Worm (Caenorhabditis elegans) whole organism, late embryonic: ENCODE measurements around the gene K09F5.6.

Source experiments
- C08G9.2 ChIP-seq: sonication (generic microtip); optimal IDR thresholded peaks from 2 replicates; lab custom pipeline; 2016; ENCODE audit warnings: mild to moderate bottlenecking, missing genetic modification characterization, moderate library complexity, missing compliant biosample characterization
- C38D4.7 ChIP-seq: fragments of 200-800 bp; sonication (Bioruptor generic); optimal IDR thresholded peaks from 2 replicates; lab custom pipeline; 2018; ENCODE audit warnings: mild to moderate bottlenecking, missing genetic modification characterization, moderate library complexity, missing compliant biosample characterization
- F13H6.1 ChIP-seq: sonication (generic microtip); optimal IDR thresholded peaks from 2 replicates; lab custom pipeline; 2016; ENCODE audit warnings: missing genetic modification characterization, missing compliant biosample characterization
- K02D7.2 ChIP-seq: sonication (generic microtip); optimal IDR thresholded peaks from 2 replicates; lab custom pipeline; 2017; ENCODE audit warnings: mild to moderate bottlenecking, missing genetic modification characterization, missing compliant biosample characterization
- ahr-1 ChIP-seq: sonication (generic microtip); optimal IDR thresholded peaks from 2 replicates; lab custom pipeline; 2016; ENCODE audit warnings: missing genetic modification characterization, missing compliant biosample characterization
- ama-1 ChIP-seq: fragments of 150-350 bp; optimal IDR thresholded peaks from 2 replicates; lab custom pipeline; 2014
- ceh-14 ChIP-seq: sonication (generic microtip); optimal IDR thresholded peaks from 2 replicates; lab custom pipeline; 2016; ENCODE audit warnings: missing genotype, missing genetic modification characterization, missing compliant biosample characterization
- ceh-19 ChIP-seq: fragments of 200-800 bp; sonication (Bioruptor generic); optimal IDR thresholded peaks from 2 replicates; lab custom pipeline; 2018; ENCODE audit warnings: mild to moderate bottlenecking, missing genetic modification characterization, missing compliant biosample characterization
- ceh-2 ChIP-seq: sonication (generic microtip); optimal IDR thresholded peaks from 2 replicates; lab custom pipeline; 2016; ENCODE audit warnings: missing genotype, missing genetic modification characterization, missing compliant biosample characterization
- ceh-24 ChIP-seq: sonication (generic microtip); optimal IDR thresholded peaks from 2 replicates; lab custom pipeline; 2016; ENCODE audit warnings: mild to moderate bottlenecking, missing genetic modification characterization, missing compliant biosample characterization
- ceh-31 ChIP-seq: sonication (generic microtip); optimal IDR thresholded peaks from 2 replicates; lab custom pipeline; 2016; ENCODE audit warnings: missing genetic modification characterization, missing compliant biosample characterization
- ceh-48 ChIP-seq: sonication (generic microtip); optimal IDR thresholded peaks from 2 replicates; lab custom pipeline; 2016; ENCODE audit warnings: missing genetic modification characterization, inconsistent platforms, missing compliant biosample characterization
- ceh-9 ChIP-seq: sonication (generic microtip); optimal IDR thresholded peaks from 2 replicates; lab custom pipeline; 2016; ENCODE audit warnings: mild to moderate bottlenecking, missing genetic modification characterization, inconsistent platforms, missing compliant biosample characterization
- dmd-4 ChIP-seq: sonication (generic microtip); optimal IDR thresholded peaks from 2 replicates; lab custom pipeline; 2016; ENCODE audit warnings: borderline replicate concordance, missing genetic modification characterization, missing compliant biosample characterization
- elt-2 ChIP-seq: sonication (generic microtip); optimal IDR thresholded peaks from 2 replicates; lab custom pipeline; 2016; ENCODE audit warnings: missing genetic modification reagents, missing genetic modification characterization, missing compliant biosample characterization
- ets-4 ChIP-seq: sonication (generic microtip); optimal IDR thresholded peaks from 2 replicates; lab custom pipeline; 2016; ENCODE audit warnings: missing genetic modification characterization, missing compliant biosample characterization
- fkh-6 ChIP-seq: sonication (generic microtip); optimal IDR thresholded peaks from 2 replicates; lab custom pipeline; 2016; ENCODE audit warnings: missing genetic modification characterization, missing compliant biosample characterization
- hlh-13 ChIP-seq: fragments of 200-800 bp; sonication (Bioruptor generic); optimal IDR thresholded peaks from 2 replicates; lab custom pipeline; 2018; ENCODE audit warnings: mild to moderate bottlenecking, missing genetic modification characterization, missing compliant biosample characterization
- lim-6 ChIP-seq: sonication (generic microtip); optimal IDR thresholded peaks from 2 replicates; lab custom pipeline; 2016; ENCODE audit warnings: missing genetic modification characterization, missing compliant biosample characterization
- lin-11 ChIP-seq: fragments of 200-800 bp; sonication (Bioruptor generic); optimal IDR thresholded peaks from 2 replicates; lab custom pipeline; 2018; ENCODE audit warnings: mild to moderate bottlenecking, missing genetic modification characterization, missing compliant biosample characterization
- madf-2 ChIP-seq: sonication (generic microtip); optimal IDR thresholded peaks from 2 replicates; lab custom pipeline; 2017; ENCODE audit warnings: missing genetic modification characterization, missing compliant biosample characterization
- mec-3 ChIP-seq: sonication (generic microtip); optimal IDR thresholded peaks from 2 replicates; lab custom pipeline; 2016; ENCODE audit warnings: borderline replicate concordance, missing genetic modification characterization, missing compliant biosample characterization
- nfya-1 ChIP-seq: sonication (generic microtip); optimal IDR thresholded peaks from 2 replicates; lab custom pipeline; 2017; ENCODE audit warnings: missing genetic modification characterization, mild to moderate bottlenecking, missing compliant biosample characterization, antibody characterized with exemption, moderate library complexity
- nhr-232 ChIP-seq: sonication (generic microtip); optimal IDR thresholded peaks from 2 replicates; lab custom pipeline; 2016; ENCODE audit warnings: missing genetic modification characterization, missing compliant biosample characterization
- npax-4 ChIP-seq: sonication (generic microtip); optimal IDR thresholded peaks from 2 replicates; lab custom pipeline; 2016; ENCODE audit warnings: missing genetic modification characterization, missing compliant biosample characterization
- pag-3 ChIP-seq: sonication (generic microtip); optimal IDR thresholded peaks from 2 replicates; lab custom pipeline; 2016; ENCODE audit warnings: missing compliant biosample characterization, missing genetic modification characterization, borderline replicate concordance
- pax-1 ChIP-seq: fragments of 150-350 bp; optimal IDR thresholded peaks from 2 replicates; lab custom pipeline; 2014; ENCODE audit warnings: missing biosample characterization, missing genetic modification characterization
- pha-4 ChIP-seq: fragments of 150-350 bp; optimal IDR thresholded peaks from 2 replicates; lab custom pipeline; 2018; ENCODE audit warnings: missing biosample characterization, missing genetic modification reagents, missing genetic modification characterization
- sdc-2 ChIP-seq: sonication (generic microtip); optimal IDR thresholded peaks from 2 replicates; lab custom pipeline; 2016; ENCODE audit warnings: missing genotype, missing genetic modification characterization, missing compliant biosample characterization
- sox-2 ChIP-seq: fragments of 200-800 bp; sonication (Bioruptor generic); IDR thresholded peaks from 2 replicates; pipeline ENCODE4 v1.3.6; 2022; ENCODE audit warnings: missing genetic modification reagents, missing genetic modification characterization, missing compliant biosample characterization
- syd-9 ChIP-seq: sonication (generic microtip); optimal IDR thresholded peaks from 2 replicates; lab custom pipeline; 2016; ENCODE audit warnings: mild to moderate bottlenecking, missing genetic modification characterization, moderate library complexity, missing compliant biosample characterization
- tbx-2 ChIP-seq: sonication (generic microtip); optimal IDR thresholded peaks from 2 replicates; lab custom pipeline; 2016; ENCODE audit warnings: missing genetic modification characterization, missing compliant biosample characterization
- unc-3 ChIP-seq, 2 experiments: fragments of 200-800 bp in 1 of 2; sonication (Bioruptor generic) in 1 of 2; sonication (generic microtip) in 1 of 2; conservative IDR thresholded peaks in 1 of 2; optimal IDR thresholded peaks in 1 of 2; 2 replicates each; pipeline versions ENCODE4 v1.3.6 to Lab custom; 2016 to 2022; ENCODE audit warnings: missing compliant biosample characterization in 2 of 2, missing genetic modification characterization in 2 of 2, missing genetic modification reagents in 1 of 2
- unc-42 ChIP-seq: sonication (generic microtip); optimal IDR thresholded peaks from 2 replicates; lab custom pipeline; 2016; ENCODE audit warnings: missing genotype, missing genetic modification characterization, missing compliant biosample characterization
- unc-55 ChIP-seq: sonication (generic microtip); optimal IDR thresholded peaks from 2 replicates; lab custom pipeline; 2017; ENCODE audit warnings: missing biosample characterization, missing genetic modification reagents, missing genetic modification characterization
- zip-5 ChIP-seq: sonication (generic microtip); optimal IDR thresholded peaks from 2 replicates; lab custom pipeline; 2016; ENCODE audit warnings: missing genetic modification characterization, missing compliant biosample characterization

K09F5.6 gene

ce11 chrX:7689119-7689518 lies 30.0 kb upstream of the K09F5.6 start, which contains the start of gene clik-2 (continued):
- TF ChIP-seq unc-42 (no peak), ceh-24 (tag; lab: Kevin White, UChicago) (no peak), zip-5 (tag; lab: Kevin White, UChicago) (no peak)

- TF ChIP-seq npax-4 (tag; lab: Kevin White, UChicago) (no peak), lim-6 (tag; lab: Kevin White, UChicago) (no peak), zip-5 (tag; lab: Kevin White, UChicago) (no peak), nfya-1 (tag; lab: Kevin White, UChicago) (no peak), syd-9 (tag; lab: Kevin White, UChicago) (no peak), F13H6.1 (tag; lab: Kevin White, UChicago) (no peak), madf-2 (no peak), pax-1 (tag; lab: Kevin White, UChicago) (no peak), hlh-13 (no peak), ceh-31 (tag; lab: Kevin White, UChicago) (no peak), elt-2 (no peak), unc-55 (no peak), ets-4 (tag; lab: Kevin White, UChicago) (no peak), tbx-2 (tag; lab: Kevin White, UChicago) (no peak), ahr-1 (tag; lab: Kevin White, UChicago) (no peak), unc-42 (no peak)
Observed at ce11 chrX:7689570-7689969, 29.5 kb upstream of the K09F5.6 start.

ce11 chrX:7703863-7704262 lies 15.2 kb upstream of the K09F5.6 start:
- TF ChIP-seq mec-3 (no peak), nhr-232 (tag; lab: Kevin White, UChicago) (no peak), syd-9 (tag; lab: Kevin White, UChicago) (no peak), hlh-13 (no peak), unc-3 (GFP tag; conservative IDR thresholded peaks at IDR 0.05; lab: Robert Waterston, UW) (no peak), unc-3 (tag; optimal IDR thresholded peaks at IDR 0.05; lab: Kevin White, UChicago) (no peak), sdc-2 (tag; lab: Kevin White, UChicago) (no peak), sox-2 (GFP tag; lab: Robert Waterston, UW) (no peak)

- TF ChIP-seq fkh-6 (tag; lab: Kevin White, UChicago) (no peak), F13H6.1 (tag; lab: Kevin White, UChicago) (no peak), C08G9.2 (no peak), pag-3 (no peak), unc-42 (no peak), ceh-2 (no peak), lin-11 (no peak), ceh-14 (tag; lab: Kevin White, UChicago) (no peak), pha-4 (tag; lab: Kevin White, UChicago) (no peak), dmd-4 (tag; lab: Kevin White, UChicago) (no peak), C38D4.7 (GFP tag; lab: Kevin White, UChicago) (no peak), ahr-1 (tag; lab: Kevin White, UChicago) (no peak), K02D7.2 (tag; lab: Kevin White, UChicago) (no peak), ama-1 (lab: Kevin White, UChicago) (no peak), ceh-9 (tag; lab: Kevin White, UChicago) (no peak), madf-2 (no peak), ceh-48 (tag; lab: Kevin White, UChicago) (no peak)
- TF ChIP-seq, all 69 proteins: peak for 0
Observed at ce11 chrX:7707031-7707430, 12.0 kb upstream of the K09F5.6 start, which contains the start of gene kvs-1. Gene kvs-1 (minus strand): TSS chrX:7707131.

- TF ChIP-seq pax-1 (tag; lab: Kevin White, UChicago) (no peak), sox-2 (GFP tag; lab: Robert Waterston, UW) (0 out of 2 replicates have a peak, but pooled peaks have one; percentile 6), ceh-19 (GFP tag; lab: Kevin White, UChicago) (peak; percentile 75)
Observed at ce11 chrX:7710187-7710586, 8.9 kb upstream of the K09F5.6 start.
